Fruit fly (Drosophila melanogaster): ENCODE measurements around the gene CG32212.

DNA sequence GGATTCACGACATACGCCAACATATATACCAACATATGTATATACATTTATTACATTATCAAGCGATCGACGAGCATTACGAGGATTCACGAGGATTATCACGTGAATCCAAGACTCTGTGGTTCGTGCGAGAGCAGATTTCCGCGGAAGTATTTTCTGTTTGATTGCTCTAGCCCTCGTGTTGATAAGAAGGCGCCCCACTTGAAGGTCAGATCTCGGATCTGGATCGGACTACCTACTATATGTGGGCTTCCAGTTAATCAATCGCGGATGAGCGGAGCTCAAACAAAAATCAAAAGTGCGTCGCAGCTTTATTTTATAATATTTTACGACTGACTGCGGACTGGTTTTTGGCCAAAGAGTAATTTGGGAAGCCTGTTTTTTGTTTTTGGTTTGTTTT is 7.6 kb downstream of the CG32212 start:
- TF ChIP-seq dsx (GFP tag; optimal IDR thresholded peaks at IDR 0.05; ENCODE audit: poor library complexity, severe bottlenecking) (no peak), CG4318 (GFP tag; optimal IDR thresholded peaks at IDR 0.05) (no peak), Sox102F (GFP tag; optimal IDR thresholded peaks at IDR 0.05) (no peak), acj6 (GFP tag; optimal IDR thresholded peaks at IDR 0.05) (no peak), Met (GFP tag; optimal IDR thresholded peaks at IDR 0.05) (no peak), Smox (GFP tag; optimal IDR thresholded peaks at IDR 0.05) (no peak), Lpt (GFP tag; optimal IDR thresholded peaks at IDR 0.05) (no peak), Gug (GFP tag; IDR thresholded peaks at IDR 0.05) (no peak), Sox15 (GFP tag; optimal IDR thresholded peaks at IDR 0.05) (no peak), Hr39 (GFP tag; optimal IDR thresholded peaks at IDR 0.05) (no peak), CG32006 (GFP tag; optimal IDR thresholded peaks at IDR 0.05) (no peak), Blimp-1 (GFP tag; optimal IDR thresholded peaks at IDR 0.05) (no peak), svp (GFP tag) (peak; percentile 32)
